Worm (Caenorhabditis elegans) whole organism, young adult: ENCODE results near the gene spas-1.

Source experiments
- B0019.2 ChIP-seq: fragments of 200-800 bp; sonication (Bioruptor generic); conservative IDR thresholded peaks from 2 replicates; pipeline ENCODE4 v1.3.6; 2022; ENCODE audit warnings: missing genetic modification reagents, missing genetic modification characterization, missing compliant biosample characterization
- B0336.3 ChIP-seq: fragments of 200-800 bp; sonication (Bioruptor generic); IDR thresholded peaks from 2 replicates; pipeline ENCODE4 v1.3.6; 2022; ENCODE audit warnings: missing genetic modification characterization, missing compliant biosample characterization
- F22D6.2 ChIP-seq: sonication (generic microtip); optimal IDR thresholded peaks from 2 replicates; lab custom pipeline; 2016; ENCODE audit warnings: mild to moderate bottlenecking, missing genetic modification characterization, missing compliant biosample characterization
- F57C9.4 ChIP-seq: sonication (generic microtip); optimal IDR thresholded peaks from 2 replicates; lab custom pipeline; 2017; ENCODE audit warnings: mild to moderate bottlenecking, missing genetic modification characterization, missing compliant biosample characterization
- Y67H2A.10 ChIP-seq: fragments of 200-800 bp; sonication (Bioruptor generic); conservative IDR thresholded peaks from 2 replicates; pipeline ENCODE4 v1.3.6; 2022; ENCODE audit warnings: missing genetic modification reagents, missing genetic modification characterization, missing compliant biosample characterization
- Y79H2A.3 ChIP-seq: fragments of 200-800 bp; sonication (Bioruptor generic); conservative IDR thresholded peaks from 2 replicates; pipeline ENCODE4 v1.3.6; 2022; ENCODE audit warnings: missing genetic modification reagents, missing genetic modification characterization, missing compliant biosample characterization
- Y95B8A.8 ChIP-seq: fragments of 200-800 bp; sonication (Bioruptor generic); IDR thresholded peaks from 2 replicates; pipeline ENCODE4 v1.3.6; 2022; ENCODE audit warnings: missing genetic modification reagents, missing genetic modification characterization, missing compliant biosample characterization
- akir-1 ChIP-seq: fragments of 200-800 bp; sonication (Bioruptor generic); optimal IDR thresholded peaks from 2 replicates; lab custom pipeline; 2018; ENCODE audit warnings: mild to moderate bottlenecking, missing genetic modification characterization, moderate library complexity, missing compliant biosample characterization
- attf-3 ChIP-seq: fragments of 200-800 bp; sonication (Bioruptor generic); conservative IDR thresholded peaks from 2 replicates; pipeline ENCODE4 v1.3.6; 2022; ENCODE audit warnings: missing genetic modification reagents, missing genetic modification characterization, missing compliant biosample characterization
- cebp-1 ChIP-seq, 2 experiments: fragments of 200-800 bp in 1 of 2; sonication (Bioruptor generic) in 1 of 2; sonication (generic microtip) in 1 of 2; IDR thresholded peaks in 1 of 2; optimal IDR thresholded peaks in 1 of 2; 2 replicates each; pipeline versions ENCODE4 v1.3.6 to Lab custom; 2017 to 2022; ENCODE audit warnings: missing compliant biosample characterization in 2 of 2, missing genetic modification characterization in 2 of 2, mild to moderate bottlenecking in 1 of 2, missing genetic modification reagents in 1 of 2, moderate library complexity in 1 of 2
- cebp-2 ChIP-seq: fragments of 200-800 bp; sonication (Bioruptor generic); IDR thresholded peaks from 2 replicates; pipeline ENCODE4 v1.3.6; 2022; ENCODE audit warnings: missing genetic modification characterization, missing compliant biosample characterization
- ceh-100 ChIP-seq: fragments of 200-800 bp; sonication (Bioruptor generic); IDR thresholded peaks from 2 replicates; pipeline ENCODE4 v1.3.6; 2022; ENCODE audit warnings: missing genetic modification reagents, missing genetic modification characterization, missing compliant biosample characterization
- ceh-27 ChIP-seq: fragments of 200-800 bp; sonication (Bioruptor generic); optimal IDR thresholded peaks from 2 replicates; lab custom pipeline; 2018; ENCODE audit warnings: mild to moderate bottlenecking, missing genetic modification characterization, moderate library complexity, missing compliant biosample characterization
- ceh-40 ChIP-seq: fragments of 200-800 bp; sonication (Bioruptor generic); IDR thresholded peaks from 2 replicates; pipeline ENCODE4 v1.3.6; 2022; ENCODE audit warnings: missing genetic modification characterization, missing compliant biosample characterization
- ceh-79 ChIP-seq: sonication (generic microtip); optimal IDR thresholded peaks from 2 replicates; lab custom pipeline; 2017; ENCODE audit warnings: mild to moderate bottlenecking, missing genetic modification characterization, missing compliant biosample characterization
- dox-1 ChIP-seq: fragments of 200-800 bp; sonication (Bioruptor generic); IDR thresholded peaks from 2 replicates; pipeline ENCODE4 v1.3.6; 2022; ENCODE audit warnings: missing genetic modification reagents, missing genetic modification characterization, missing compliant biosample characterization
- dpl-1 ChIP-seq: fragments of 150-350 bp; optimal IDR thresholded peaks from 2 replicates; lab custom pipeline; 2014; ENCODE audit warnings: missing biosample characterization, missing genetic modification reagents, missing genetic modification characterization
- ekl-4 ChIP-seq: fragments of 200-800 bp; sonication (Bioruptor generic); IDR thresholded peaks from 2 replicates; pipeline ENCODE4 v1.3.6; 2022; ENCODE audit warnings: missing genetic modification reagents, missing genetic modification characterization, missing compliant biosample characterization
- ets-4 ChIP-seq: fragments of 200-800 bp; sonication (Bioruptor generic); optimal IDR thresholded peaks from 2 replicates; lab custom pipeline; 2018; ENCODE audit warnings: mild to moderate bottlenecking, missing genetic modification characterization, missing compliant biosample characterization
- hmg-1.2 ChIP-seq: fragments of 200-800 bp; sonication (Bioruptor generic); IDR thresholded peaks from 2 replicates; pipeline ENCODE4 v1.3.6; 2022; ENCODE audit warnings: missing genetic modification reagents, missing genetic modification characterization, missing compliant biosample characterization
- hmg-20 ChIP-seq: fragments of 200-800 bp; sonication (Bioruptor generic); IDR thresholded peaks from 2 replicates; pipeline ENCODE4 v1.3.6; 2022; ENCODE audit warnings: missing genetic modification reagents, missing genetic modification characterization, missing compliant biosample characterization
- hsf-1 ChIP-seq: fragments of 200-800 bp; sonication (Bioruptor generic); IDR thresholded peaks from 2 replicates; pipeline ENCODE4 v1.3.6; 2022; ENCODE audit warnings: missing genetic modification reagents, missing genetic modification characterization, missing compliant biosample characterization
- let-526 ChIP-seq: fragments of 200-800 bp; sonication (Bioruptor generic); IDR thresholded peaks from 2 replicates; pipeline ENCODE4 v1.3.6; 2022; ENCODE audit warnings: missing genetic modification reagents, missing genetic modification characterization, missing compliant biosample characterization
- let-607 ChIP-seq, 2 experiments: fragments of 200-800 bp in 1 of 2; sonication (Bioruptor generic) in 1 of 2; sonication (generic microtip) in 1 of 2; optimal IDR thresholded peaks; 2 replicates each; lab custom pipeline; 2016 to 2018; ENCODE audit warnings: mild to moderate bottlenecking in 2 of 2, missing compliant biosample characterization in 2 of 2, missing genetic modification characterization in 2 of 2, moderate library complexity in 2 of 2, missing genotype in 1 of 2
- lin-35 ChIP-seq, 3 experiments: fragments of 150-350 bp in 2 of 3; sonication (generic microtip) in 1 of 3; optimal IDR thresholded peaks; 2 replicates each; lab custom pipeline; 2014 to 2018; ENCODE audit warnings: missing biosample characterization in 3 of 3, missing genetic modification characterization in 3 of 3, missing genetic modification reagents in 3 of 3
- lir-1 ChIP-seq: fragments of 200-800 bp; sonication (Bioruptor generic); conservative IDR thresholded peaks from 2 replicates; pipeline ENCODE4 v1.3.6; 2022; ENCODE audit warnings: missing genetic modification reagents, missing genetic modification characterization, missing compliant biosample characterization
- madf-10 ChIP-seq: sonication (generic microtip); optimal IDR thresholded peaks from 2 replicates; lab custom pipeline; 2016; ENCODE audit warnings: mild to moderate bottlenecking, missing genetic modification characterization, missing compliant biosample characterization
- madf-3 ChIP-seq: fragments of 200-800 bp; sonication (Bioruptor generic); IDR thresholded peaks from 2 replicates; pipeline ENCODE4 v1.3.6; 2022; ENCODE audit warnings: missing genetic modification reagents, missing genetic modification characterization, missing compliant biosample characterization
- mcd-1 ChIP-seq: fragments of 200-800 bp; sonication (Bioruptor generic); IDR thresholded peaks from 2 replicates; pipeline ENCODE4 v1.3.6; 2022; ENCODE audit warnings: missing genetic modification reagents, missing genetic modification characterization, missing compliant biosample characterization
- nfya-1 ChIP-seq: sonication (generic microtip); optimal IDR thresholded peaks from 2 replicates; lab custom pipeline; 2017; ENCODE audit warnings: antibody characterized with exemption, missing compliant biosample characterization, missing genetic modification characterization, borderline replicate concordance; ENCODE audit not compliant: insufficient read depth
- nfya-2 ChIP-seq: fragments of 200-800 bp; sonication (Bioruptor generic); IDR thresholded peaks from 2 replicates; pipeline ENCODE4 v1.3.6; 2022; ENCODE audit warnings: missing genetic modification reagents, missing genetic modification characterization, missing compliant biosample characterization
- nfyb-1 ChIP-seq: fragments of 200-800 bp; sonication (Bioruptor generic); IDR thresholded peaks from 2 replicates; pipeline ENCODE4 v1.3.6; 2022; ENCODE audit warnings: missing genetic modification reagents, missing genetic modification characterization, missing compliant biosample characterization
- nhr-120 ChIP-seq: fragments of 200-800 bp; sonication (Bioruptor generic); IDR thresholded peaks from 2 replicates; pipeline ENCODE4 v1.3.6; 2022; ENCODE audit warnings: missing genetic modification characterization, missing compliant biosample characterization
- nhr-179 ChIP-seq: sonication (generic microtip); optimal IDR thresholded peaks from 2 replicates; lab custom pipeline; 2016; ENCODE audit warnings: mild to moderate bottlenecking, missing genetic modification characterization, missing compliant biosample characterization
- nhr-80 ChIP-seq: sonication (generic microtip); optimal IDR thresholded peaks from 2 replicates; lab custom pipeline; 2016; ENCODE audit warnings: missing genetic modification characterization, missing compliant biosample characterization
- rec-8 ChIP-seq, 2 experiments: sonication (generic microtip); optimal IDR thresholded peaks; 2 replicates each; lab custom pipeline; 2016; ENCODE audit warnings: mild to moderate bottlenecking in 2 of 2, missing genetic modification characterization in 2 of 2, missing genetic modification reagents in 2 of 2, missing genotype in 2 of 2, missing biosample characterization in 1 of 2, missing compliant biosample characterization in 1 of 2, moderate library complexity in 1 of 2
- sea-2 ChIP-seq: fragments of 200-800 bp; sonication (Bioruptor generic); IDR thresholded peaks from 2 replicates; pipeline ENCODE4 v1.3.6; 2022; ENCODE audit warnings: missing genetic modification characterization, missing compliant biosample characterization
- unc-62 ChIP-seq: fragments of 150-350 bp; optimal IDR thresholded peaks from 2 replicates; lab custom pipeline; 2014; ENCODE audit warnings: missing biosample characterization, missing genetic modification reagents, missing genetic modification characterization
- xnd-1 ChIP-seq: sonication (generic microtip); optimal IDR thresholded peaks from 2 replicates; lab custom pipeline; 2016; ENCODE audit warnings: missing genotype, missing genetic modification reagents, missing genetic modification characterization, missing compliant biosample characterization
- zfh-2 ChIP-seq: fragments of 200-800 bp; sonication (Bioruptor generic); conservative IDR thresholded peaks from 2 replicates; pipeline ENCODE4 v1.3.6; 2022; ENCODE audit warnings: missing genetic modification reagents, missing genetic modification characterization, missing compliant biosample characterization

spas-1 gene

DNA sequence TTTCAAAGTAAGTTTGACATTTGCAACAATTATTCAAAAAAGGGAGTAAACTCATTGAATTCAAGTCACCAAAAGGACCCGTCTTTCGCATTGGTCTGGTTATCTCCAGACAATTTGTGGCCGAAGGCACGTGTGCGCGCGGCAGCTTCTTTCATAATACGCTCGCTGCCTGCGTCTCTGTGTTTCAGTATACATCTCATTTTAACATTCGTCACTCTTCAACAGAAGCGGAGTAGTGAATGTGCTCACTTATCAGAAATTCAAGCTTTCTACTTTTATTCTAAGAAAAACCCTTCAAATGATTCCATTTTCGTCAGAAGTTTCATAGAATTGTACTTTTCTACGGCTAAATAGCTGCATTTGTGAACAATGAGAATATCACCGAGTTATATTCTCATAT lies 47.0 kb upstream of the spas-1 start:
- peak; percentile 73; the same call in 1 of the 2 replicates for TF ChIP-seq hmg-1.2 (GFP tag; lab: Robert Waterston, UW)
- TF ChIP-seq ceh-27 (GFP tag; lab: Kevin White, UChicago), result no peak
- TF ChIP-seq cebp-1 (GFP tag; IDR thresholded peaks at IDR 0.05; lab: Robert Waterston, UW), result peak; percentile 71; the same call in 1 of the 2 replicates
- TF ChIP-seq cebp-1 (tag; optimal IDR thresholded peaks at IDR 0.05; lab: Kevin White, UChicago), result peak; percentile 92
- 0 out of 2 replicates have a peak, but pooled peaks have one; percentile 9 for TF ChIP-seq nfyb-1 (GFP tag; lab: Robert Waterston, UW)

ce11 chrV:9130766-9131165 lies 44.8 kb upstream of the spas-1 start, which contains the start of gene F21C10.19:
Gene F21C10.19 (plus strand): TSS chrV:9131066.
- TF ChIP-seq B0336.3 (GFP tag; lab: Robert Waterston, UW), result no peak
- TF ChIP-seq ceh-40 (GFP tag; lab: Robert Waterston, UW), result no peak
- TF ChIP-seq ceh-79 (tag; lab: Kevin White, UChicago), result no peak
- TF ChIP-seq nfya-1 (tag; lab: Kevin White, UChicago), result no peak
- no peak for TF ChIP-seq akir-1 (GFP tag; lab: Kevin White, UChicago)
- TF ChIP-seq Y79H2A.3, result no peak
- no peak for TF ChIP-seq zfh-2 (GFP tag; lab: Robert Waterston, UW)
- no peak for TF ChIP-seq Y95B8A.8

DNA sequence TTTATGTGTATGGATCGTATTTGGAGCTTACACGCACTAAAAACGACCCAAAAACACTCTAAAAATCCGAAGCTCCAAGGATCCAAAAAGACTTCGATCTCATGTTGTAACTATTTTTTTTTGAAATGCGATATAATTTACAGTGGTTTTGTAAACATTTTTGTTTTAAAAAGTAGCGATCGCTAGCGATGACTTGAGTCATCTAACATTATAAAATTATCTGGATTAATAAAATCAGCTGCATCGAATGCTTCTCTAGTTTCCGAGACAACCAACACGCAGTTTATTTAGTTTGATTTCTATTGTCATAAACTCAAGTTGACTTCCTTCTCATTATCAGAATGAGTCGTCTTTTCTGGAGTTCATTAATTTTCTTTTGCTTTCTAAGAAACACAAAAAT lies 43.5 kb upstream of the spas-1 start, which contains the start of gene F21C10.1:
F21C10.1 (plus strand) TSS at position 301 of the 400 bp plus-strand sequence.
- TF ChIP-seq ekl-4 (GFP tag; lab: Robert Waterston, UW) (no peak), dox-1 (GFP tag; lab: Robert Waterston, UW) (no peak), sea-2 (GFP tag; lab: Robert Waterston, UW) (no peak), dpl-1 (no peak)

ce11 chrV:9133950-9134349 lies 41.6 kb upstream of the spas-1 start, which contains the start of gene B0222.1:
Gene B0222.1 (plus strand): TSS chrV:9134255.
- no peak for TF ChIP-seq let-526
- no peak for TF ChIP-seq lir-1 (GFP tag; lab: Robert Waterston, UW)
- TF ChIP-seq xnd-1 (tag; lab: Kevin White, UChicago), result no peak
- TF ChIP-seq let-607 (tag; optimal IDR thresholded peaks at IDR 0.05; lab: Kevin White, UChicago), result no peak
- TF ChIP-seq ceh-100, result no peak

DNA sequence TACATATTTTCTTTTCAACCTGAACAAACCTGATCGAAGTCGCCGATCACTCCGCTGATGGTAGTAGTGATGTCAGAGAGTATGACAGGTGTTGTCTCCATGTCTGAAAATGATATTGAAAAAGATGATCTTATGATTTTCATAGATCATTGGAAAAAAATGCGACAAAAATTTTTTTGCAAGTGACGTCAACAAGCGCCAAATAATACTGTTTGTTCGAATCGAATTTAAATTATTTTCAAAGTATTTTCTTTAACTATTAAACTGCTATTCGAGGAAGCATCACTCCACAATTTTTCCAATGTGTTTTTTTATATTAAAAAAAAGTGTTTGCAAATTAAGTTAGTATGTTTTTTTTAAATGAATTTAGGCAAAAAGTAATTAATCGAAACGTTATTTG lies 38.0 kb upstream of the spas-1 start, which contains the start of gene pitr-2:
pitr-2 (minus strand) TSS at position 101 of the 400 bp plus-strand sequence.
- no peak for TF ChIP-seq F57C9.4 (tag; lab: Kevin White, UChicago)
- no peak for TF ChIP-seq madf-3 (GFP tag; lab: Robert Waterston, UW)
- TF ChIP-seq rec-8 (tag; optimal IDR thresholded peaks at IDR 0.05; lab: Kevin White, UChicago), result no peak
- TF ChIP-seq hmg-20 (GFP tag; lab: Robert Waterston, UW), result no peak
- no peak for TF ChIP-seq attf-3
- TF ChIP-seq nhr-80 (tag; lab: Kevin White, UChicago), result no peak
- no peak for TF ChIP-seq Y79H2A.3
- no peak for TF ChIP-seq madf-10 (tag; lab: Kevin White, UChicago)
- no peak for TF ChIP-seq Y67H2A.10 (GFP tag; lab: Robert Waterston, UW)

DNA sequence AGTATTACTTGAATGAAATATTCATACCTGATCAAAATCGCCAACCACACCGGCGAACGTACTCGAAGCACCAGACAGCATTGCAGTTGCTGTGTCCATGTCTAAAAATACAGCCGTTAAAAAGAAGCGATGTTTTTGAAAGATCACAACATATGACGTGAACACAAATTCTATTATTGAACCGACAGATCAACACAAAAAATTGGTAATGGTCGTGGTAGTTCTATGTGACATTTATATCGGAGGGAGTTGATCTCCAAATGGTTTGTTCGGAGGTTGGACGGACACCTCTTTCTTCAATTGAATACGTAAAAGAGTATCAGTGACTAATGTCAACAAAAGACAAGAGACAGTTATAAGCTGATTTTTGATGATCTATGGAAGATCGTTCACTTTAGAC lies 34.3 kb upstream of the spas-1 start, which contains the start of gene pitr-3:
pitr-3 (minus strand) TSS at position 101 of the 400 bp plus-strand sequence.
- TF ChIP-seq nhr-120 (GFP tag; lab: Robert Waterston, UW), result no peak
- no peak for TF ChIP-seq hsf-1 (GFP tag; lab: Robert Waterston, UW)
- no peak for TF ChIP-seq lin-35 (GFP tag; optimal IDR thresholded peaks at IDR 0.05; lab: Kevin White, UChicago)
- no peak for TF ChIP-seq unc-62 (GFP tag; lab: Kevin White, UChicago)
- TF ChIP-seq B0019.2, result no peak
- no peak for TF ChIP-seq F22D6.2
- TF ChIP-seq nhr-179 (tag; lab: Kevin White, UChicago), result no peak
- TF ChIP-seq cebp-2 (GFP tag; lab: Robert Waterston, UW), result no peak
- no peak for TF ChIP-seq mcd-1
- no peak for TF ChIP-seq nfya-2 (GFP tag; lab: Robert Waterston, UW)
- TF ChIP-seq akir-1 (GFP tag; lab: Kevin White, UChicago), result no peak
- TF ChIP-seq ets-4, result no peak
